Fruit fly (Drosophila melanogaster): Measurements from ENCODE around the gene RabGGTb.

Gene RabGGTb

dm6 chr2L:2885503-2886225 lies 6.8 kb downstream of the RabGGTb start, which contains the start of the genes NTPase and lilli (continued):
- TF ChIP-seq knrl (GFP tag; IDR thresholded peaks at IDR 0.05; ENCODE audit: partially characterized antibody) (peak; percentile 92), ase (GFP tag; IDR thresholded peaks at IDR 0.05) (peak; percentile 52; the same call in 2 of the 3 replicates), lilli (GFP tag; optimal IDR thresholded peaks at IDR 0.05) (peak; percentile 95), CG6813 (GFP tag; optimal IDR thresholded peaks at IDR 0.05) (peak; percentile 10), Mrtf (GFP tag; IDR thresholded peaks at IDR 0.05) (no peak), dmrt11E (tag; optimal IDR thresholded peaks at IDR 0.05) (peak; percentile 41), CG10431 (GFP tag; optimal IDR thresholded peaks at IDR 0.05) (peak; percentile 14), CG10543 (GFP tag; optimal IDR thresholded peaks at IDR 0.05) (no peak), gcm2 (GFP tag; optimal IDR thresholded peaks at IDR 0.05) (peak; percentile 7), gfzf (GFP tag; optimal IDR thresholded peaks at IDR 0.05) (no peak), CTCF (GFP tag; optimal IDR thresholded peaks at IDR 0.05) (no peak), CG33213 (GFP tag; optimal IDR thresholded peaks at IDR 0.05) (peak; percentile 85), CG31441 (GFP tag; IDR thresholded peaks at IDR 0.05) (peak; percentile 21; the same call in 1 of the 2 replicates), E2f2 (GFP tag; IDR thresholded peaks at IDR 0.05) (no peak; the same call in none of the 2 replicates), Lhr (GFP tag; optimal IDR thresholded peaks at IDR 0.05) (peak; percentile 24), org-1 (GFP tag; optimal IDR thresholded peaks at IDR 0.05) (no peak), Blimp-1 (GFP tag; optimal IDR thresholded peaks at IDR 0.05) (peak; percentile 7), CkIIα-i1 (GFP tag; IDR thresholded peaks at IDR 0.05) (no peak), CG3838 (GFP tag; optimal IDR thresholded peaks at IDR 0.05) (no peak), Oaz (GFP tag; IDR thresholded peaks at IDR 0.05) (0 out of 2 replicates have a peak, but pooled peaks have one; percentile 28), CG6683 (GFP tag; optimal IDR thresholded peaks at IDR 0.05) (peak; percentile 18), CG12744 (GFP tag; optimal IDR thresholded peaks at IDR 0.05) (peak; percentile 17), CG12391 (tag; optimal IDR thresholded peaks at IDR 0.05) (peak; percentile 55), tin (GFP tag; optimal IDR thresholded peaks at IDR 0.05) (peak; percentile 63), CG7963 (GFP tag; IDR thresholded peaks at IDR 0.05; ENCODE audit: partially characterized antibody) (peak; percentile 94), D (optimal IDR thresholded peaks at IDR 0.05) (peak; percentile 86), D (GFP tag; optimal IDR thresholded peaks at IDR 0.05) (no peak), Neu2 (GFP tag; optimal IDR thresholded peaks at IDR 0.05; ENCODE audit: borderline replicate concordance) (no peak), NfI (GFP tag; optimal IDR thresholded peaks at IDR 0.05) (peak; percentile 33), cato (GFP tag; optimal IDR thresholded peaks at IDR 0.05; ENCODE audit: borderline replicate concordance) (no peak), Hr51 (GFP tag; optimal IDR thresholded peaks at IDR 0.05) (peak; percentile 31 to 43), corto (GFP tag; optimal IDR thresholded peaks at IDR 0.05) (peak; percentile 73), Dref (GFP tag; IDR thresholded peaks at IDR 0.05) (peak; percentile 86), CG4820 (GFP tag; optimal IDR thresholded peaks at IDR 0.05) (peak; percentile 59), H2.0 (GFP tag; IDR thresholded peaks at IDR 0.05) (peak; percentile 30), Ada2b (GFP tag; IDR thresholded peaks at IDR 0.05) (0 out of 2 replicates have a peak, but pooled peaks have one; percentile 18), nau (GFP tag; optimal IDR thresholded peaks at IDR 0.05) (no peak), CG15601 (tag; optimal IDR thresholded peaks at IDR 0.05) (no peak), sd (tag; optimal IDR thresholded peaks at IDR 0.05) (peak; percentile 39), CG4404 (GFP tag; IDR thresholded peaks at IDR 0.05) (peak; percentile 31; the same call in 1 of the 2 replicates), cg (GFP tag; optimal IDR thresholded peaks at IDR 0.05) (peak; percentile 100), Rx (GFP tag; IDR thresholded peaks at IDR 0.05) (no peak; the same call in 1 of the 2 replicates), Doc3 (GFP tag; IDR thresholded peaks at IDR 0.05; ENCODE audit: partially characterized antibody) (peak; percentile 90), GATAe (GFP tag; conservative IDR thresholded peaks at IDR 0.05) (no peak), so (GFP tag; IDR thresholded peaks at IDR 0.05) (0 out of 3 replicates have a peak, but pooled peaks have one; percentile 40), peb (GFP tag; IDR thresholded peaks at IDR 0.05) (no peak), ERR (GFP tag; optimal IDR thresholded peaks at IDR 0.05) (peak; percentile 74), CG12942 (GFP tag; optimal IDR thresholded peaks at IDR 0.05) (peak; percentile 48), stc (GFP tag; IDR thresholded peaks at IDR 0.05) (0 out of 2 replicates have a peak, but pooled peaks have one; percentile 16)

Data from whole organism, embryonic.